Worm (Caenorhabditis elegans) whole organism, mixed stage, embryonic: ENCODE data around the gene nep-3.

Experiments
- elt-3 ChIP-seq: fragments of 150-350 bp; optimal IDR thresholded peaks from 2 replicates; lab custom pipeline; 2014; ENCODE audit warnings: missing biosample characterization, missing genetic modification characterization
- mep-1 ChIP-seq: fragments of 150-350 bp; optimal IDR thresholded peaks from 2 replicates; lab custom pipeline; 2017; ENCODE audit warnings: missing biosample characterization, missing genetic modification reagents, missing genetic modification characterization, inconsistent platforms
- pha-4 ChIP-seq: fragments of 150-350 bp; optimal IDR thresholded peaks from 2 replicates; lab custom pipeline; 2018; ENCODE audit warnings: missing biosample characterization, missing genetic modification reagents, missing genetic modification characterization
- unc-62 ChIP-seq: fragments of 150-350 bp; optimal IDR thresholded peaks from 2 replicates; lab custom pipeline; 2014; ENCODE audit warnings: missing biosample characterization, missing genetic modification reagents, missing genetic modification characterization

DNA sequence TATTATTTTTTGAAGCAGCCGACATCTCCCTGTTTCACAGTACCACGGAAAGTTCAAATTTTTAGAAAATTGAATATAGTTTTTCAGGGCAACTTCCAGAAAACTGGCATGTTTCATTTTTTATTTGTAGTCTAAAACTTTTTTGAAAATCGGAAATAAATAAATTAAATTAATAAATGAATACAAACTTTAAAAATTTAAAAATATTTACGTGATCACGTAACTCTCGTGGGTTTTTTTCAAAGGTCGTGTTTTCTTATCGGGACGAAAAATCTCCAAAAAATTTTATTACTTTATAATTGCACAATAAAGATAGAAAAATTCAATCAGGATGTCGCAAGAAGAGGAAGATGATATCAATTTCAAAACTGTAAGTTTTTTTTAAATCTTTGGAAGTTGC, 34.7 kb upstream of the nep-3 start, which contains the start of gene F53C3.1:
- TF ChIP-seq pha-4 (tag; lab: Kevin White, UChicago) (no peak), mep-1 (tag; lab: Kevin White, UChicago) (no peak), elt-3 (tag; lab: Kevin White, UChicago) (no peak), unc-62 (GFP tag; lab: Kevin White, UChicago) (no peak)
